Worm (Caenorhabditis elegans): ENCODE measurements around the gene hic-1.

DNA sequence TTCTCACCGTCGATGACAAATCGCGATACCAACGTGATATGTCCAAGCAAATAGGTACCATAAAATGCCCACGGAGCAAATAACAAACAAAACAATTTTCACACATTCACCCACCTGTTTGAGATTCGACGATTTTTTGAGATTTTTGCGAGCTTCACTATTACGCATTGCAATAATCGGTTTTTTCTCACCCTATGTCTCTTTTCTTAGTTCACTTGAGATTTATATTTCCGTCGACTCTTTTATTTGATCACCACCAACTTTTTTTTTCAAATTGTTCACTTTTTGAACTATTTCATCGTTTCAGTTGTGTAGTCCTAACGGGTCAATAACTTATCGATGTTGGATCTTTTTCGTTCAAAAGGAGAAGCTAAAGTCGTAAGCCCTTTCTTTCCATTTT is 10.1 kb downstream of the hic-1 start, which contains the start of gene fbxl-4:
- TF ChIP-seq attf-3 (GFP tag; conservative IDR thresholded peaks at IDR 0.05) = no peak
- TF ChIP-seq nfya-1 (tag; optimal IDR thresholded peaks at IDR 0.05; ENCODE audit: borderline replicate concordance, insufficient read depth) = no peak
- TF ChIP-seq aptf-2 (GFP tag; conservative IDR thresholded peaks at IDR 0.05) = no peak
- TF ChIP-seq ztf-28 (GFP tag; IDR thresholded peaks at IDR 0.05) = no peak
- no peak for TF ChIP-seq bed-1 (GFP tag; IDR thresholded peaks at IDR 0.05)
- TF ChIP-seq nhr-90 (tag; optimal IDR thresholded peaks at IDR 0.05) = no peak
- TF ChIP-seq hsf-1 (GFP tag; IDR thresholded peaks at IDR 0.05) = no peak
- TF ChIP-seq ama-1 (optimal IDR thresholded peaks at IDR 0.05) = no peak
- TF ChIP-seq ama-1 (GFP tag; optimal IDR thresholded peaks at IDR 0.05) = no peak
- TF ChIP-seq cebp-1 (GFP tag; IDR thresholded peaks at IDR 0.05) = no peak
- no peak for TF ChIP-seq cebp-1 (tag; optimal IDR thresholded peaks at IDR 0.05)
- no peak for TF ChIP-seq lin-54 (GFP tag; optimal IDR thresholded peaks at IDR 0.05)
- no peak for TF ChIP-seq T07F8.4 (tag; optimal IDR thresholded peaks at IDR 0.05)
